Worm (Caenorhabditis elegans): ENCODE measurements around the gene F54H5.14.

DNA sequence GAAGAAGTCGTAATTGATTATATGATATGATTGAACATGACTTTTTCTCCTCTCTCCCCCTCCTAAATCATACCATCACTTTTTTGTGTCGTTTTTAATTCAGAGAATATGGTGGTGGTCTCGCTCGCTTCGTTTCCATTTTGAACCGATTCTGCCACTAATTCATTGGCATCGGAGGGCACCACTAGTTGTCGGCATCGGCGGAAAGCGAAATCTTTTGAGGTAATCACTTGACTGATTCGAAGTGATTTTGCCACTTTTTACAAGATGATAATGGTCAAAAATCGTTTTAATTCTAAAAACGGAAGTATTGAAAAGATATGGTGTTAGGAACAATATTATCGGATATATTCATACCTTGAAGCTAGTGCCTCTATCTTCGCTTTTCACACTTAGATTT, 8.4 kb downstream of the F54H5.14 start, which contains the start of gene klf-3:
- TF ChIP-seq swsn-7 (tag; optimal IDR thresholded peaks at IDR 0.05) (no peak), nhr-28 (tag; optimal IDR thresholded peaks at IDR 0.05) (no peak), mep-1 (tag; optimal IDR thresholded peaks at IDR 0.05) (no peak), ama-1 (optimal IDR thresholded peaks at IDR 0.05) (no peak), sox-4 (tag; optimal IDR thresholded peaks at IDR 0.05) (no peak), snpc-4 (tag; optimal IDR thresholded peaks at IDR 0.05) (no peak), sptf-1 (tag; optimal IDR thresholded peaks at IDR 0.05) (no peak), nhr-84 (tag; optimal IDR thresholded peaks at IDR 0.05) (no peak)
